Worm (Caenorhabditis elegans) whole organism, L3 larva: ENCODE measurements around the gene K03A1.4.

Experiments used
- aly-2 ChIP-seq: fragments of 150-350 bp; optimal IDR thresholded peaks from 2 replicates; lab custom pipeline; 2014; ENCODE audit warnings: missing biosample characterization, missing genetic modification characterization
- ama-1 ChIP-seq: fragments of 150-350 bp; optimal IDR thresholded peaks from 2 replicates; lab custom pipeline; 2018
- ceh-16 ChIP-seq: sonication (generic microtip); optimal IDR thresholded peaks from 2 replicates; lab custom pipeline; 2017; ENCODE audit warnings: missing biosample characterization, missing genetic modification characterization
- ceh-28 ChIP-seq: fragments of 150-350 bp; optimal IDR thresholded peaks from 2 replicates; lab custom pipeline; 2014; ENCODE audit warnings: missing biosample characterization, missing genetic modification reagents, missing genetic modification characterization
- ceh-82 ChIP-seq: fragments of 150-350 bp; optimal IDR thresholded peaks from 2 replicates; lab custom pipeline; 2014; ENCODE audit warnings: missing biosample characterization, missing genetic modification characterization
- egl-27 ChIP-seq: sonication (generic microtip); optimal IDR thresholded peaks from 4 replicates; lab custom pipeline; 2017; ENCODE audit warnings: missing biosample characterization, missing genetic modification reagents, missing genetic modification characterization
- egl-5 ChIP-seq: fragments of 150-350 bp; optimal IDR thresholded peaks from 2 replicates; lab custom pipeline; 2017; ENCODE audit warnings: missing biosample characterization, missing genetic modification reagents, missing genetic modification characterization, inconsistent platforms
- elt-2 ChIP-seq: sonication (generic microtip); optimal IDR thresholded peaks from 2 replicates; lab custom pipeline; 2016; ENCODE audit warnings: missing genetic modification reagents, mild to moderate bottlenecking, missing genetic modification characterization, missing compliant biosample characterization
- fkh-10 ChIP-seq: sonication (generic microtip); optimal IDR thresholded peaks from 2 replicates; lab custom pipeline; 2017; ENCODE audit warnings: missing biosample characterization, missing genetic modification reagents, missing genetic modification characterization
- fkh-2 ChIP-seq: fragments of 150-350 bp; optimal IDR thresholded peaks from 2 replicates; lab custom pipeline; 2014; ENCODE audit warnings: missing biosample characterization, missing genetic modification reagents, missing genetic modification characterization
- fos-1 ChIP-seq: fragments of 150-350 bp; optimal IDR thresholded peaks from 2 replicates; lab custom pipeline; 2014; ENCODE audit warnings: missing biosample characterization, missing genetic modification characterization
- hmg-11 ChIP-seq: sonication (generic microtip); optimal IDR thresholded peaks from 2 replicates; lab custom pipeline; 2016; ENCODE audit warnings: missing genetic modification characterization, missing compliant biosample characterization
- jun-1 ChIP-seq: fragments of 150-350 bp; optimal IDR thresholded peaks from 2 replicates; lab custom pipeline; 2014; ENCODE audit warnings: missing biosample characterization, missing genetic modification reagents, missing genetic modification characterization
- lin-15B ChIP-seq: fragments of 150-350 bp; optimal IDR thresholded peaks from 2 replicates; lab custom pipeline; 2014; ENCODE audit warnings: missing biosample characterization, missing genetic modification characterization
- lin-39 ChIP-seq: fragments of 150-350 bp; optimal IDR thresholded peaks from 2 replicates; lab custom pipeline; 2018; ENCODE audit warnings: missing biosample characterization, missing genetic modification reagents, missing genetic modification characterization
- mdl-1 ChIP-seq: fragments of 150-350 bp; optimal IDR thresholded peaks from 2 replicates; lab custom pipeline; 2014; ENCODE audit warnings: missing biosample characterization, missing genetic modification characterization
- mml-1 ChIP-seq: fragments of 150-350 bp; sonication (generic microtip); optimal IDR thresholded peaks from 3 replicates; lab custom pipeline; 2014; ENCODE audit warnings: missing biosample characterization, missing genetic modification characterization
- nfya-1 ChIP-seq: sonication (generic microtip); optimal IDR thresholded peaks from 2 replicates; lab custom pipeline; 2017; ENCODE audit warnings: missing genetic modification characterization, mild to moderate bottlenecking, missing compliant biosample characterization, antibody characterized with exemption, moderate library complexity; ENCODE audit not compliant: insufficient read depth
- nhr-11 ChIP-seq: fragments of 150-350 bp; optimal IDR thresholded peaks from 2 replicates; lab custom pipeline; 2014; ENCODE audit warnings: missing biosample characterization, missing genetic modification characterization
- nhr-23 ChIP-seq: fragments of 150-350 bp; optimal IDR thresholded peaks from 2 replicates; lab custom pipeline; 2014; ENCODE audit warnings: missing biosample characterization, missing genetic modification reagents, missing genetic modification characterization
- nhr-25 ChIP-seq: sonication (generic microtip); optimal IDR thresholded peaks from 2 replicates; lab custom pipeline; 2017; ENCODE audit warnings: missing biosample characterization, missing genetic modification characterization
- nhr-43 ChIP-seq: sonication (generic microtip); optimal IDR thresholded peaks from 2 replicates; lab custom pipeline; 2016; ENCODE audit warnings: mild to moderate bottlenecking, missing genetic modification characterization, missing compliant biosample characterization; ENCODE audit not compliant: poor library complexity, severe bottlenecking
- nhr-76 ChIP-seq: fragments of 150-350 bp; sonication (generic microtip); optimal IDR thresholded peaks from 5 replicates; lab custom pipeline; 2014; ENCODE audit warnings: missing biosample characterization, missing genetic modification characterization
- pha-4 ChIP-seq: fragments of 150-350 bp; optimal IDR thresholded peaks from 2 replicates; lab custom pipeline; 2014; ENCODE audit warnings: missing biosample characterization, missing genetic modification reagents, missing genetic modification characterization
- pqm-1 ChIP-seq: fragments of 150-350 bp; optimal IDR thresholded peaks from 2 replicates; lab custom pipeline; 2017; ENCODE audit warnings: missing biosample characterization, missing genetic modification characterization, inconsistent platforms
- sea-2 ChIP-seq: fragments of 150-350 bp; sonication (generic microtip); optimal IDR thresholded peaks from 4 replicates; lab custom pipeline; 2014; ENCODE audit warnings: missing biosample characterization, missing genetic modification reagents, missing genetic modification characterization
- skn-1 ChIP-seq: fragments of 150-350 bp; optimal IDR thresholded peaks from 2 replicates; lab custom pipeline; 2014; ENCODE audit warnings: missing biosample characterization, missing genetic modification characterization
- tbx-2 ChIP-seq: sonication (generic microtip); optimal IDR thresholded peaks from 2 replicates; lab custom pipeline; 2016; ENCODE audit warnings: mild to moderate bottlenecking, missing genetic modification characterization, missing compliant biosample characterization
- unc-62 ChIP-seq: fragments of 150-350 bp; sonication (generic microtip); optimal IDR thresholded peaks from 4 replicates; lab custom pipeline; 2014; ENCODE audit warnings: missing biosample characterization, missing genetic modification reagents, missing genetic modification characterization
- zag-1 ChIP-seq: fragments of 150-350 bp; optimal IDR thresholded peaks from 2 replicates; lab custom pipeline; 2014; ENCODE audit warnings: missing biosample characterization, missing genetic modification characterization
- ztf-4 ChIP-seq: fragments of 150-350 bp; optimal IDR thresholded peaks from 2 replicates; lab custom pipeline; 2014; ENCODE audit warnings: missing biosample characterization, missing genetic modification characterization

The K03A1.4 gene

ce11 chrX:7322323-7322722, 23.8 kb upstream of the K03A1.4 start, which contains the start of gene T08A9.13:
Gene T08A9.13, minus strand, starts transcription at chrX:7322423.
- no peak for TF ChIP-seq ztf-4 (tag; lab: Kevin White, UChicago)

ce11 chrX:7320115-7320711, 21.7 kb upstream of the K03A1.4 start, which contains the start of gene spp-5:
Gene spp-5, minus strand, starts transcription at chrX:7320354.
- peak; percentile 97 for TF ChIP-seq pqm-1
- TF ChIP-seq hmg-11 (tag; lab: Kevin White, UChicago), result no peak
- TF ChIP-seq ama-1, result peak; percentile 41
- peak; percentile 95 for TF ChIP-seq elt-2 (tag; lab: Kevin White, UChicago)
- no peak for TF ChIP-seq lin-39 (tag; lab: Kevin White, UChicago)
- peak; percentile 78 for TF ChIP-seq pha-4 (tag; lab: Kevin White, UChicago)
- peak; percentile 63 for TF ChIP-seq jun-1 (tag; lab: Kevin White, UChicago)
- peak; percentile 14 for TF ChIP-seq mdl-1
- TF ChIP-seq ceh-82, result no peak

- TF ChIP-seq elt-2 (tag; lab: Kevin White, UChicago), result peak; percentile 84
- TF ChIP-seq pha-4 (tag; lab: Kevin White, UChicago), result no peak
These were observed 20.1 kb upstream of the K03A1.4 start, which contains the start of gene spp-4 for ce11 chrX:7318639-7319038. Gene spp-4, minus strand, starts transcription at chrX:7318756.

ce11 chrX:7316485-7317391, 18.2 kb upstream of the K03A1.4 start, which contains the start of the genes spp-2 and spp-6:
Gene spp-2, minus strand, starts transcription at chrX:7316818.
Gene spp-6, plus strand, starts transcription at chrX:7317341.
- TF ChIP-seq pqm-1 (peak; percentile 85), jun-1 (tag; lab: Kevin White, UChicago) (no peak), elt-2 (tag; lab: Kevin White, UChicago) (peak; percentile 90), zag-1 (tag; lab: Kevin White, UChicago) (no peak), egl-27 (tag; lab: Kevin White, UChicago) (no peak), pha-4 (tag; lab: Kevin White, UChicago) (peak; percentile 29), nhr-25 (tag; lab: Kevin White, UChicago) (no peak), nhr-23 (tag; lab: Kevin White, UChicago) (no peak), ama-1 (peak; percentile 71)

- TF ChIP-seq pha-4 (tag; lab: Kevin White, UChicago) (peak; percentile 38), sea-2 (no peak), lin-15B (tag; lab: Kevin White, UChicago) (no peak), skn-1 (tag; lab: Kevin White, UChicago) (peak; percentile 88), elt-2 (tag; lab: Kevin White, UChicago) (peak; percentile 96), pqm-1 (peak; percentile 93), nfya-1 (tag; lab: Kevin White, UChicago) (peak; percentile 48), jun-1 (tag; lab: Kevin White, UChicago) (peak; percentile 57), fkh-10 (GFP tag; lab: Kevin White, UChicago) (no peak)
These were observed 16.8 kb upstream of the K03A1.4 start, which contains the start of gene spp-3 for ce11 chrX:7315329-7315728. Gene spp-3, minus strand, starts transcription at chrX:7315353.

ce11 chrX:7314564-7314963, 16.0 kb upstream of the K03A1.4 start:
- TF ChIP-seq elt-2 (tag; lab: Kevin White, UChicago) (peak; percentile 54), pqm-1 (peak; percentile 4), unc-62 (GFP tag; lab: Kevin White, UChicago) (no peak)

ce11 chrX:7313236-7313635, 14.7 kb upstream of the K03A1.4 start:
- TF ChIP-seq nhr-76 (tag; lab: Kevin White, UChicago), result no peak
- no peak for TF ChIP-seq fos-1
- no peak for TF ChIP-seq nhr-11 (tag; lab: Kevin White, UChicago)
- TF ChIP-seq elt-2 (tag; lab: Kevin White, UChicago), result no peak
- no peak for TF ChIP-seq lin-15B (tag; lab: Kevin White, UChicago)
- no peak for TF ChIP-seq fkh-2
- TF ChIP-seq aly-2 (tag; lab: Kevin White, UChicago), result no peak
- TF ChIP-seq nfya-1 (tag; lab: Kevin White, UChicago), result no peak
- TF ChIP-seq jun-1 (tag; lab: Kevin White, UChicago), result no peak
- TF ChIP-seq zag-1 (tag; lab: Kevin White, UChicago), result no peak
- no peak for TF ChIP-seq sea-2
- no peak for TF ChIP-seq ceh-82
- TF ChIP-seq mml-1, result no peak
- TF ChIP-seq ceh-16 (tag; lab: Kevin White, UChicago), result no peak
- no peak for TF ChIP-seq skn-1 (tag; lab: Kevin White, UChicago)
- no peak for TF ChIP-seq tbx-2 (tag; lab: Kevin White, UChicago)
- no peak for TF ChIP-seq ztf-4 (tag; lab: Kevin White, UChicago)
- no peak for TF ChIP-seq ceh-28
- TF ChIP-seq nhr-43, result no peak
- TF ChIP-seq egl-5 (tag; lab: Kevin White, UChicago), result no peak
